Fruit fly (Drosophila melanogaster) whole organism, pupa: ENCODE measurements around the gene cert.

ENCODE experiments used
- CG10348 ChIP-seq: fragments of 200-800 bp; sonication (Bioruptor generic); IDR thresholded peaks from 2 replicates; pipeline ENCODE4 v1.3.6; 2022; ENCODE audit warnings: missing biosample characterization, missing genetic modification characterization
- Ets98B ChIP-seq: fragments of 200-800 bp; sonication (Bioruptor generic); IDR thresholded peaks from 2 replicates; pipeline ENCODE4 v1.3.6; 2022; ENCODE audit warnings: missing biosample characterization, missing genetic modification characterization

dm6 chr3L:8289336-8290258 lies at the start of gene cert:
- TF ChIP-seq Ets98B (GFP tag; lab: Robert Waterston, UW): no peak
- TF ChIP-seq CG10348 (GFP tag; lab: Robert Waterston, UW): no peak
